Fruit fly (Drosophila melanogaster): ENCODE data around the gene Raf.

DNA sequence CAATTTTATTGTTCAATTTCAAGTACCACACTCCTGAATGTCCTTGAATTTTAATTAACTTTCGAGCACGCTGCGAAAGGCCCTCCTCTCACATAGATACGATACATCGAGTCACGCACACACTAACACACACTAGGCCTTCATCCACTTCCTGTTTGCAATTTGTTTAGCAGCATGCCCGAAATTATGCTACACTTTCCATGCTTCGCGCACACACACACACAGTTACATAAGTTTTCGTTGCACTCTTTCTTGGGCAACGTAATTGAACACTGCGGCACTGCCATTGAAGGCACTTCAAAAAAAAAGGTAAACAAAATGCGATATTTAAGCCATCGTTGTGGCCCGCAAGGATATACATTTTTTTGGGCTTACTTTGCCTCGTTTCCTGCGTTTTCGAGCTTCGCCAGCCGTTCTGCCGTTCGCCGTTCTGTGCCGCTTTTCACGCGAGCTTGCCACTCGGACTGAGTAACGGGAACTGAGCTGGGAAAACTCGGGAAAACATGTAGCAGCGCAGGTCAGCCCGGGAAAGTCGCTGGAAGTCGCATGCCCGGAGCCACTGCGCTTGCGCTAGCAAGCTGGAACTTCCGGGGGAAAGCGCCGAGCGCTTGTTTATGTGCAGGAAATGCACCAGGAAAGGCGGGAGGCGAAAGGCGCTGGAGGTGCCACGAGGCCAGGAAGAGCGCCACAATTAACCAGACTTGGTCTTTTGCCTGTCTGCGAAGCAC lies 88.0 kb downstream of the Raf start:
- TF ChIP-seq bab1 (GFP tag; optimal IDR thresholded peaks at IDR 0.05) (no peak), CG14711 (tag; optimal IDR thresholded peaks at IDR 0.05) (no peak), kay (GFP tag; ENCODE audit: borderline replicate concordance) (no peak), toe (GFP tag; optimal IDR thresholded peaks at IDR 0.05) (no peak), CG1620 (GFP tag; optimal IDR thresholded peaks at IDR 0.05) (no peak), tj (GFP tag; optimal IDR thresholded peaks at IDR 0.05) (no peak), Crg-1 (GFP tag; optimal IDR thresholded peaks at IDR 0.05) (no peak), cnc (optimal IDR thresholded peaks at IDR 0.05) (no peak), CG7045 (GFP tag; optimal IDR thresholded peaks at IDR 0.05) (no peak), pad (GFP tag; optimal IDR thresholded peaks at IDR 0.05) (no peak), CG33017 (tag; optimal IDR thresholded peaks at IDR 0.05) (no peak), Mnt (GFP tag; optimal IDR thresholded peaks at IDR 0.05) (no peak), cic (GFP tag; optimal IDR thresholded peaks at IDR 0.05) (no peak)
